Fruit fly (Drosophila melanogaster): ENCODE results near the gene FucT6.

- TF ChIP-seq pan (optimal IDR thresholded peaks at IDR 0.05) (no peak), CG8478 (optimal IDR thresholded peaks at IDR 0.05) (no peak), usp (GFP tag; optimal IDR thresholded peaks at IDR 0.05) (no peak), psq (optimal IDR thresholded peaks at IDR 0.05) (no peak), EcR (GFP tag; optimal IDR thresholded peaks at IDR 0.05) (no peak)
Measured at dm6 chrX:11660476-11660875, 49.3 kb downstream of the FucT6 start.
